Worm (Caenorhabditis elegans) whole organism, L1 larva: Measurements from ENCODE around the gene F09B9.4.

Experiments
- F16B12.6 ChIP-seq: fragments of 150-350 bp; optimal IDR thresholded peaks from 2 replicates; lab custom pipeline; 2014; ENCODE audit warnings: missing biosample characterization, missing genetic modification characterization
- alr-1 ChIP-seq: fragments of 200-800 bp; sonication (Bioruptor generic); optimal IDR thresholded peaks from 2 replicates; lab custom pipeline; 2018; ENCODE audit warnings: borderline replicate concordance, mild to moderate bottlenecking, missing genetic modification characterization, missing compliant biosample characterization
- aly-2 ChIP-seq: fragments of 150-350 bp; optimal IDR thresholded peaks from 2 replicates; lab custom pipeline; 2014; ENCODE audit warnings: missing biosample characterization, missing genetic modification characterization
- ceh-8 ChIP-seq: fragments of 200-800 bp; sonication (Bioruptor generic); optimal IDR thresholded peaks from 2 replicates; lab custom pipeline; 2018; ENCODE audit warnings: mild to moderate bottlenecking, missing genetic modification characterization, moderate library complexity, missing compliant biosample characterization
- ceh-82 ChIP-seq, 3 experiments: fragments of 150-350 bp in 1 of 3; sonication (generic microtip) in 2 of 3; optimal IDR thresholded peaks; 2 replicates each; lab custom pipeline; 2014 to 2017; ENCODE audit warnings: missing biosample characterization in 3 of 3, missing genetic modification characterization in 3 of 3
- ceh-88 ChIP-seq: fragments of 200-800 bp; sonication (Bioruptor generic); IDR thresholded peaks from 2 replicates; pipeline ENCODE4 v1.3.6; 2022; ENCODE audit warnings: missing genetic modification characterization, missing compliant biosample characterization
- dpl-1 ChIP-seq, 3 experiments: fragments of 150-350 bp in 2 of 3; sonication (generic microtip) in 1 of 3; optimal IDR thresholded peaks; 2 replicates each; lab custom pipeline; 2014 to 2017; ENCODE audit warnings: missing biosample characterization in 3 of 3, missing genetic modification characterization in 3 of 3, missing genetic modification reagents in 3 of 3
- efl-1 ChIP-seq, 4 experiments: fragments of 150-350 bp; optimal IDR thresholded peaks in 3 of 4; peaks in 1 of 4; 1 replicate in 1 of 4; 2 replicates in 3 of 4; lab custom pipeline; 2014; ENCODE audit warnings: missing biosample characterization in 2 of 4, missing genetic modification characterization in 2 of 4, missing genetic modification reagents in 2 of 4
- egl-13 ChIP-seq: sonication (generic microtip); optimal IDR thresholded peaks from 2 replicates; lab custom pipeline; 2016; ENCODE audit warnings: missing genotype, missing genetic modification reagents, missing genetic modification characterization, missing compliant biosample characterization
- egl-27 ChIP-seq, 2 experiments: fragments of 150-350 bp in 1 of 2; sonication (generic microtip); optimal IDR thresholded peaks; 3 replicates each; lab custom pipeline; 2017 to 2018; ENCODE audit warnings: missing biosample characterization in 2 of 2, missing genetic modification characterization in 2 of 2, missing genetic modification reagents in 2 of 2
- elt-3 ChIP-seq, 6 experiments: fragments of 150-350 bp in 1 of 6; sonication (generic microtip); optimal IDR thresholded peaks; 2 replicates each; lab custom pipeline; 2017 to 2018; ENCODE audit warnings: missing biosample characterization in 6 of 6, missing genetic modification characterization in 6 of 6, inconsistent platforms in 1 of 6
- ets-5 ChIP-seq: fragments of 200-800 bp; sonication (Bioruptor generic); IDR thresholded peaks from 2 replicates; pipeline ENCODE4 v1.3.6; 2022; ENCODE audit warnings: missing genetic modification characterization, missing compliant biosample characterization
- grh-1 ChIP-seq: fragments of 200-800 bp; sonication (Bioruptor generic); IDR thresholded peaks from 2 replicates; pipeline ENCODE4 v1.3.6; 2022; ENCODE audit warnings: missing genetic modification reagents, missing genetic modification characterization, missing compliant biosample characterization
- hlh-4 ChIP-seq: sonication (generic microtip); optimal IDR thresholded peaks from 2 replicates; lab custom pipeline; 2016; ENCODE audit warnings: mild to moderate bottlenecking, missing genetic modification characterization, missing compliant biosample characterization
- hpl-2 ChIP-seq: fragments of 150-350 bp; optimal IDR thresholded peaks from 2 replicates; lab custom pipeline; 2014; ENCODE audit warnings: missing biosample characterization, missing genetic modification reagents, missing genetic modification characterization
- irx-1 ChIP-seq: sonication (generic microtip); optimal IDR thresholded peaks from 2 replicates; lab custom pipeline; 2016; ENCODE audit warnings: missing genetic modification characterization, missing compliant biosample characterization
- lin-15B ChIP-seq: fragments of 150-350 bp; sonication (generic microtip); optimal IDR thresholded peaks from 3 replicates; lab custom pipeline; 2014; ENCODE audit warnings: missing biosample characterization, missing genetic modification characterization
- lin-35 ChIP-seq, 2 experiments: fragments of 150-350 bp; optimal IDR thresholded peaks; 2 replicates each; lab custom pipeline; 2014; ENCODE audit warnings: missing biosample characterization in 2 of 2, missing genetic modification characterization in 2 of 2, missing genetic modification reagents in 2 of 2
- lin-39 ChIP-seq: fragments of 150-350 bp; optimal IDR thresholded peaks from 2 replicates; lab custom pipeline; 2014; ENCODE audit warnings: missing biosample characterization, missing genetic modification reagents, missing genetic modification characterization
- lsy-2 ChIP-seq, 2 experiments: fragments of 150-350 bp; optimal IDR thresholded peaks; 2 replicates each; lab custom pipeline; 2014; ENCODE audit warnings: missing biosample characterization in 2 of 2, missing genetic modification characterization in 2 of 2
- mab-9 ChIP-seq: fragments of 200-800 bp; sonication (Bioruptor generic); IDR thresholded peaks from 2 replicates; pipeline ENCODE4 v1.3.6; 2022; ENCODE audit warnings: missing genetic modification reagents, missing genetic modification characterization, missing compliant biosample characterization
- mef-2 ChIP-seq: fragments of 150-350 bp; optimal IDR thresholded peaks from 2 replicates; lab custom pipeline; 2014; ENCODE audit warnings: missing biosample characterization, missing genetic modification characterization
- nhr-11 ChIP-seq: fragments of 150-350 bp; optimal IDR thresholded peaks from 2 replicates; lab custom pipeline; 2014; ENCODE audit warnings: missing biosample characterization, missing genetic modification characterization
- nhr-20 ChIP-seq: sonication (generic microtip); optimal IDR thresholded peaks from 2 replicates; lab custom pipeline; 2016; ENCODE audit warnings: mild to moderate bottlenecking, missing genetic modification characterization, missing compliant biosample characterization
- nhr-47 ChIP-seq: sonication (generic microtip); optimal IDR thresholded peaks from 2 replicates; lab custom pipeline; 2016; ENCODE audit warnings: mild to moderate bottlenecking, missing genetic modification characterization, moderate library complexity, missing compliant biosample characterization
- nhr-76 ChIP-seq: sonication (generic microtip); optimal IDR thresholded peaks from 2 replicates; lab custom pipeline; 2017; ENCODE audit warnings: missing biosample characterization, missing genetic modification characterization
- nhr-85 ChIP-seq: sonication (generic microtip); peaks from one replicate; lab custom pipeline; 2016; ENCODE audit warnings: missing genetic modification characterization, inconsistent platforms, missing compliant biosample characterization
- snpc-4 ChIP-seq: fragments of 150-350 bp; optimal IDR thresholded peaks from 2 replicates; lab custom pipeline; 2014; ENCODE audit warnings: missing biosample characterization, missing genetic modification characterization
- sox-4 ChIP-seq: sonication (generic microtip); optimal IDR thresholded peaks from 2 replicates; lab custom pipeline; 2016; ENCODE audit warnings: missing genetic modification characterization, missing compliant biosample characterization
- sptf-1 ChIP-seq: fragments of 150-350 bp; optimal IDR thresholded peaks from 2 replicates; lab custom pipeline; 2014; ENCODE audit warnings: missing biosample characterization, missing genetic modification characterization
- sup-37 ChIP-seq: fragments of 200-800 bp; sonication (Bioruptor generic); optimal IDR thresholded peaks from 2 replicates; lab custom pipeline; 2018; ENCODE audit warnings: mild to moderate bottlenecking, missing genetic modification characterization, missing compliant biosample characterization
- tbx-2 ChIP-seq: sonication (generic microtip); optimal IDR thresholded peaks from 2 replicates; lab custom pipeline; 2016; ENCODE audit warnings: missing genetic modification characterization, missing compliant biosample characterization
- unc-130 ChIP-seq: fragments of 150-350 bp; optimal IDR thresholded peaks from 2 replicates; lab custom pipeline; 2017; ENCODE audit warnings: missing biosample characterization, missing genetic modification characterization, inconsistent platforms
- unc-30 ChIP-seq: sonication (generic microtip); optimal IDR thresholded peaks from 2 replicates; lab custom pipeline; 2017; ENCODE audit warnings: missing biosample characterization, missing genetic modification characterization
- unc-62 ChIP-seq: fragments of 150-350 bp; optimal IDR thresholded peaks from 2 replicates; lab custom pipeline; 2014; ENCODE audit warnings: missing biosample characterization, missing genetic modification reagents, missing genetic modification characterization
- unc-98 ChIP-seq: fragments of 200-800 bp; sonication (Bioruptor generic); IDR thresholded peaks from 2 replicates; pipeline ENCODE4 v1.3.6; 2022; ENCODE audit warnings: missing genetic modification characterization, missing compliant biosample characterization
- vab-15 ChIP-seq: sonication (generic microtip); optimal IDR thresholded peaks from 2 replicates; lab custom pipeline; 2017; ENCODE audit warnings: missing genotype, mild to moderate bottlenecking, missing genetic modification characterization, missing compliant biosample characterization
- zag-1 ChIP-seq: fragments of 150-350 bp; optimal IDR thresholded peaks from 2 replicates; lab custom pipeline; 2014; ENCODE audit warnings: missing biosample characterization, missing genetic modification characterization
- ztf-11 ChIP-seq, 2 experiments: sonication (generic microtip); optimal IDR thresholded peaks; 2 replicates each; lab custom pipeline; 2016 to 2017; ENCODE audit warnings: missing genetic modification characterization in 2 of 2, missing biosample characterization in 1 of 2, missing compliant biosample characterization in 1 of 2
- ztf-4 ChIP-seq: fragments of 150-350 bp; optimal IDR thresholded peaks from 2 replicates; lab custom pipeline; 2014; ENCODE audit warnings: missing biosample characterization, missing genetic modification characterization

Gene F09B9.4

DNA sequence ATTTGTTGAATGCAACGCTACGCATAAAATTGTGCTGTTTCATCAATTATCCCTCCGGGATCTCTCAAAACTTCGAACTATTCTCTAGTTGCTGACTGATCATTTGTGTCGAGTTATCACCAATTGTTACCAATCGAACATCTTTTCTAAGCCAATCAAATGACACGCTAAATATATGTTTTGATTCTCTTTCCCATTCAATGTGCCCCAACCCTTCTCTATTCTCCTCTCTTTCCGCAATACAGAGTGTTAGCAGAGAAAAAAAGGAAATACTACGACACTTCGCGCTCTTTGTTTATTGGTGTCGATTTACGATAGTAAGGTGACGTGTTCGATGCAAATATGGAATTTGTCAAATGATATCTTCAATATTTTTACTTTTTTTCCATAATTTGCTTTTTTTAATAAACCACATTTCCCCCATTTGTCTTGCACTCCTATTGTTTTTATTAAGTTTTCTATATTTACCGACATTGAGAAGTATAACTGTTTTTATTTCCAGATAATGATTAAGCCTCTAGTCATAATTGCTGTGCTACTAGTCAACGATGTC, 36.9 kb downstream of the F09B9.4 start, which contains the start of gene nucb-1 (continued):
- TF ChIP-seq egl-27 (tag; optimal IDR thresholded peaks at IDR 0.05; lab: Kevin White, UChicago) (peak; percentile 35 to 45), unc-62 (GFP tag; lab: Kevin White, UChicago) (no peak), vab-15 (tag; lab: Kevin White, UChicago) (peak; percentile 25), lin-15B (tag; lab: Kevin White, UChicago) (peak; percentile 55), nhr-11 (tag; lab: Kevin White, UChicago) (peak; percentile 2), ets-5 (GFP tag; lab: Robert Waterston, UW) (no peak), ztf-4 (tag; lab: Kevin White, UChicago) (no peak), ztf-11 (tag; optimal IDR thresholded peaks at IDR 0.05; lab: Kevin White, UChicago) (peak in 1 of 2 experiments; percentile 17), grh-1 (GFP tag; lab: Robert Waterston, UW) (peak; percentile 63), nhr-76 (tag; lab: Kevin White, UChicago) (no peak), sptf-1 (tag; lab: Kevin White, UChicago) (no peak), mef-2 (no peak), egl-13 (tag; lab: Kevin White, UChicago) (no peak), irx-1 (tag; lab: Kevin White, UChicago) (peak; percentile 16), sox-4 (tag; lab: Kevin White, UChicago) (peak; percentile 12), lsy-2 (tag; optimal IDR thresholded peaks at IDR 0.05; lab: Kevin White, UChicago) (peak; percentile 77 to 92), lin-35 (GFP tag; optimal IDR thresholded peaks at IDR 0.05; lab: Kevin White, UChicago) (peak; percentile 64 to 86), zag-1 (tag; lab: Kevin White, UChicago) (no peak), F16B12.6 (tag; lab: Kevin White, UChicago) (no peak), tbx-2 (tag; lab: Kevin White, UChicago) (peak; percentile 80), nhr-20 (tag; lab: Kevin White, UChicago) (peak; percentile 93), snpc-4 (tag; lab: Kevin White, UChicago) (no peak), ceh-82 (tag; optimal IDR thresholded peaks at IDR 0.05; lab: Kevin White, UChicago) (peak; percentile 68 to 82 (median 79)), mab-9 (GFP tag; lab: Robert Waterston, UW) (no peak), ceh-88 (GFP tag; lab: Robert Waterston, UW) (no peak), alr-1 (tag; lab: Kevin White, UChicago) (no peak), ceh-8 (GFP tag; lab: Kevin White, UChicago) (peak; percentile 17), lin-39 (tag; lab: Kevin White, UChicago) (no peak), unc-98 (no peak), hpl-2 (GFP tag; lab: Kevin White, UChicago) (peak; percentile 32), aly-2 (tag; lab: Kevin White, UChicago) (peak; percentile 53), hlh-4 (tag; lab: Kevin White, UChicago) (no peak), unc-30 (tag; lab: Kevin White, UChicago) (no peak), elt-3 (tag; optimal IDR thresholded peaks at IDR 0.05; lab: Kevin White, UChicago) (peak in 4 of 6 experiments; percentile 11 to 79 (median 73)), nhr-47 (peak; percentile 85), dpl-1 (GFP tag; optimal IDR thresholded peaks at IDR 0.05; lab: Kevin White, UChicago) (peak; percentile 46 to 63 (median 57)), unc-130 (tag; lab: Kevin White, UChicago) (peak; percentile 66)

DNA sequence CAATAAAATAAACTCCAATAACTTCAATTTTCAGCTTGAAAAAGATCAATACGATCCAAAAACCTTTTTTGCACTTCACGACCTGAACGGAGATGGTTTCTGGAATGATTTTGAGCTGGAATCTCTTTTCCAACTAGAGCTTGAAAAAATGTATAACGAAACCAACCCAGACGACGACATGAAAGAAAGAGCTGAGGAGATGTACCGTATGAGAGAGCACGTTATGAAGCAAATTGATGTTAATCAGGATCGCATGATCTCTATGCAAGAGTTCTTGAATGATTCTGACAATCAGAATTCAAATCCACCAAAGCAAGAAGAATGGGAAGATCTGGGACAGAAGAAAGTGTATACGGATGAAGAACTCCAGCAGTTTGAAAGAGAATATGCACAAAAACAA, 38.8 kb downstream of the F09B9.4 start:
- peak; percentile 18 for TF ChIP-seq nhr-85
- TF ChIP-seq sup-37 (GFP tag; lab: Kevin White, UChicago) = no peak
- TF ChIP-seq efl-1 (optimal IDR thresholded peaks at IDR 0.05; lab: Kevin White, UChicago) = no peak
- TF ChIP-seq efl-1 (GFP tag; optimal IDR thresholded peaks at IDR 0.05 in 1 of 2; lab: Kevin White, UChicago) = peak in 1 of 2 experiments; percentile 74
